Worm (Caenorhabditis elegans): ENCODE data around the gene agxt-1.

agxt-1 gene

DNA sequence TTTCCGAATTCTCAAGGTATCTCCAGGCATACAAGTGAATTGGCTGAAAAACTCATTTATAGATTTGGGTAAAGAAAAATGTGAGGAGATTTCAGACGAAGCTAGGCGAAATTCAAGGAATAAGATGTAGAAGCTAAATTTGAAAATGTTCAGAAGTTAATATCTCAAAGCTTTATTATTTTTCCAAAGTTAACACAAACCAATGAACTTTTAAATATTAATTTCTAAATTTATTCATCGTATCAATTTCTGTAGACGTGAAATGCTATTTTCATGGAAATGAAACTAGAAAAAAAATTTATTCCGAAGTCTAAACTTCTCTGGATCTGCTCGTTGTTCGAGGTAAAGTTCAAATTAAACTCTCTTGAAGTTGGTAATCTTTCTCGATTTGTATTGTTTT, at the start of gene agxt-1:
Gene agxt-1, plus strand, starts transcription at position 301 of the 400 bp plus-strand sequence.
- TF ChIP-seq nhr-23 (tag; optimal IDR thresholded peaks at IDR 0.05) = no peak
- TF ChIP-seq crh-2 (tag; optimal IDR thresholded peaks at IDR 0.05) = no peak
- TF ChIP-seq elt-3 (tag; optimal IDR thresholded peaks at IDR 0.05) = no peak
- TF ChIP-seq nhr-25 (tag; optimal IDR thresholded peaks at IDR 0.05) = no peak
- no peak for TF ChIP-seq nhr-10 (tag; optimal IDR thresholded peaks at IDR 0.05)
- no peak for TF ChIP-seq C34F6.9 (tag; optimal IDR thresholded peaks at IDR 0.05)
- no peak for TF ChIP-seq zag-1 (tag; optimal IDR thresholded peaks at IDR 0.05)
- TF ChIP-seq mab-5 (tag; optimal IDR thresholded peaks at IDR 0.05) = no peak
- no peak for TF ChIP-seq ama-1 (optimal IDR thresholded peaks at IDR 0.05)
- TF ChIP-seq ztf-1 (GFP tag; conservative IDR thresholded peaks at IDR 0.05) = no peak
- no peak for TF ChIP-seq aly-2 (tag; optimal IDR thresholded peaks at IDR 0.05)
- TF ChIP-seq alr-1 (tag; optimal IDR thresholded peaks at IDR 0.05) = no peak
- TF ChIP-seq nhr-237 (tag; optimal IDR thresholded peaks at IDR 0.05) = no peak
- TF ChIP-seq snpc-4 (tag; optimal IDR thresholded peaks at IDR 0.05) = no peak
- no peak for TF ChIP-seq egl-27 (tag; optimal IDR thresholded peaks at IDR 0.05)
- TF ChIP-seq mdl-1 (tag; optimal IDR thresholded peaks at IDR 0.05) = no peak
- no peak for TF ChIP-seq lsy-2 (tag; optimal IDR thresholded peaks at IDR 0.05)
- no peak for TF ChIP-seq ZK546.5 (tag; optimal IDR thresholded peaks at IDR 0.05)

DNA sequence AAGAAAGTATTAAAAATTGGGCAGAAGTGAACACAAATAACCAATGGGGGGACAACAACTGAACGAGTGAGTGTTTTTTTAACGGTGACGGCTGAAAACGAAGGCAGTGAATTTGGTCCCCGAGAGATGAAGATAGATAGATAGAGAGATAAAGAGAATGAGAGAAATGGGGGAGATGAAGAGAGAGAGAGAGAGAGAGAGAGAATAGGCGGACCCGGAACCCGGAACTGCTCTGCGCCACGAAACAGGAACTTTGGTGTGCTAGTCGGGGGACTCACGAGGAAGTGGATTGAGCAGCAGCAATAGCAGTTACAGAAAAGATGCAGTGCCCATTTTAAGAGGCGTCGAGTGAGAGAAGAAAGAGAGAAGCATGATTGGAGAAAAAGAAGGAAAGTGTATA, 49.0 kb upstream of the agxt-1 start:
- TF ChIP-seq ama-1 (optimal IDR thresholded peaks at IDR 0.05) (no peak), zag-1 (tag; optimal IDR thresholded peaks at IDR 0.05) (peak; percentile 79), mbf-1 (tag; optimal IDR thresholded peaks at IDR 0.05) (no peak), egl-27 (tag; optimal IDR thresholded peaks at IDR 0.05) (peak; percentile 89), snpc-4 (tag; optimal IDR thresholded peaks at IDR 0.05) (peak; percentile 6), mdl-1 (tag; optimal IDR thresholded peaks at IDR 0.05) (peak; percentile 22 to 82), nhr-25 (tag; optimal IDR thresholded peaks at IDR 0.05) (no peak), lin-11 (tag; optimal IDR thresholded peaks at IDR 0.05) (peak; percentile 44), peb-1 (tag; optimal IDR thresholded peaks at IDR 0.05) (no peak), unc-39 (tag; optimal IDR thresholded peaks at IDR 0.05) (no peak), lin-13 (GFP tag; optimal IDR thresholded peaks at IDR 0.05) (no peak), sem-4 (tag; optimal IDR thresholded peaks at IDR 0.05) (peak; percentile 86), ztf-4 (tag; optimal IDR thresholded peaks at IDR 0.05) (peak; percentile 63), ceh-82 (tag; optimal IDR thresholded peaks at IDR 0.05) (peak; percentile 52), alr-1 (tag; optimal IDR thresholded peaks at IDR 0.05) (no peak), nhr-77 (tag; optimal IDR thresholded peaks at IDR 0.05) (no peak), crh-2 (tag; optimal IDR thresholded peaks at IDR 0.05) (peak; percentile 79), nhr-237 (tag; optimal IDR thresholded peaks at IDR 0.05) (no peak), elt-3 (tag; optimal IDR thresholded peaks at IDR 0.05) (no peak), nhr-10 (tag; optimal IDR thresholded peaks at IDR 0.05) (no peak), Y55F3AM.14 (GFP tag; optimal IDR thresholded peaks at IDR 0.05) (peak; percentile 38), ztf-11 (tag; optimal IDR thresholded peaks at IDR 0.05) (no peak), nhr-12 (tag; optimal IDR thresholded peaks at IDR 0.05) (no peak), dmd-4 (tag; optimal IDR thresholded peaks at IDR 0.05) (no peak), nhr-129 (tag; optimal IDR thresholded peaks at IDR 0.05) (peak; percentile 55), elt-1 (tag; optimal IDR thresholded peaks at IDR 0.05) (no peak), nhr-21 (tag; optimal IDR thresholded peaks at IDR 0.05) (no peak), ztf-1 (GFP tag; conservative IDR thresholded peaks at IDR 0.05) (no peak), skn-1 (tag; optimal IDR thresholded peaks at IDR 0.05) (no peak), lsy-2 (tag; optimal IDR thresholded peaks at IDR 0.05) (peak; percentile 3 to 74), aly-2 (tag; optimal IDR thresholded peaks at IDR 0.05) (no peak), unc-62 (GFP tag; optimal IDR thresholded peaks at IDR 0.05) (peak; percentile 8), F13H6.1 (tag; optimal IDR thresholded peaks at IDR 0.05) (peak; percentile 88), lin-39 (tag; optimal IDR thresholded peaks at IDR 0.05) (no peak), sma-9 (GFP tag; optimal IDR thresholded peaks at IDR 0.05) (peak; percentile 95), sma-9 (tag; optimal IDR thresholded peaks at IDR 0.05) (no peak), mab-5 (tag; optimal IDR thresholded peaks at IDR 0.05) (peak; percentile 21), nhr-23 (tag; optimal IDR thresholded peaks at IDR 0.05) (no peak), C34F6.9 (tag; optimal IDR thresholded peaks at IDR 0.05) (peak; percentile 88), fos-1 (tag; optimal IDR thresholded peaks at IDR 0.05) (peak; percentile 19), ZK546.5 (tag; optimal IDR thresholded peaks at IDR 0.05) (no peak), nhr-11 (tag; optimal IDR thresholded peaks at IDR 0.05) (no peak), sma-3 (GFP tag; optimal IDR thresholded peaks at IDR 0.05) (no peak), blmp-1 (tag; optimal IDR thresholded peaks at IDR 0.05; ENCODE audit: insufficient read depth) (no peak), R02D3.7 (tag; optimal IDR thresholded peaks at IDR 0.05) (no peak), nhr-6 (tag; optimal IDR thresholded peaks at IDR 0.05) (no peak), gmeb-1 (tag; optimal IDR thresholded peaks at IDR 0.05) (no peak), ceh-16 (tag; optimal IDR thresholded peaks at IDR 0.05) (no peak), unc-55 (GFP tag; optimal IDR thresholded peaks at IDR 0.05) (peak; percentile 59)
